Fruit fly (Drosophila melanogaster): ENCODE measurements around the gene Vps33B.

Gene Vps33B

DNA sequence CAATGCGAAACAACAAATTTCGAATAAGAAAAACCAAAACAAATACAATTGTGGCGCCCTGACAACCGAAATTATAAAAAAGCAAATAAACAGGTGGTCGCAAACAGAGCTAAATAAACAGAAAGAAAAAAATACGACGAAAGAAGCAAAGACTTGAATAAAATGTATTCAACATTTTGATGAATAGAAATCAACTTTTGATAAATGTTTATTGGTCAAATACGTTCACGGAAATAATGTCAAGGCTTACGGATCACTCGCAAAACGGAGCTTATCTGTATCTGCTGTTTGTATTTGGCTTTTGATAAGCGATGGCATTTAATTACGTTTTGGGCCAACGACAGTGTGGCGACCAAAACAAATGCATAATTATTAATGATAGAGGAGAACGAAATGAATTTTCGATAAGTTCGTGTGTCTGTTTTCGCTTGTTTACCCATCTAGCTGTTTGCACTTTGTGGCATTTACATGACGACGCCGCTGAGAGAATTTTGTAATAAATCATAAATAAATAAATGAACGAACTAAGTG is 20.1 kb upstream of the Vps33B start (continued):
- TF ChIP-seq Ravus (GFP tag; IDR thresholded peaks at IDR 0.05) (no peak), CG10431 (GFP tag; optimal IDR thresholded peaks at IDR 0.05) (peak; percentile 28), gro (GFP tag; optimal IDR thresholded peaks at IDR 0.05) (no peak), CG7556 (GFP tag; optimal IDR thresholded peaks at IDR 0.05) (peak; percentile 73), dimm (GFP tag; IDR thresholded peaks at IDR 0.05) (no peak), amos (GFP tag; IDR thresholded peaks at IDR 0.05; ENCODE audit: partially characterized antibody) (no peak), dati (GFP tag; IDR thresholded peaks at IDR 0.05) (no peak), NFAT (GFP tag; IDR thresholded peaks at IDR 0.05) (no peak), CG17359 (tag; optimal IDR thresholded peaks at IDR 0.05) (peak; percentile 0), crol (GFP tag; IDR thresholded peaks at IDR 0.05) (no peak), dpn (GFP tag; optimal IDR thresholded peaks at IDR 0.05) (no peak), CG6272 (GFP tag; IDR thresholded peaks at IDR 0.05) (no peak), Dad (GFP tag; optimal IDR thresholded peaks at IDR 0.05) (no peak), wek (GFP tag; optimal IDR thresholded peaks at IDR 0.05) (peak; percentile 39), psq (GFP tag; optimal IDR thresholded peaks at IDR 0.05) (no peak), sens-2 (GFP tag; IDR thresholded peaks at IDR 0.05) (0 out of 2 replicates have a peak, but pooled peaks have one; percentile 21), Side (GFP tag; optimal IDR thresholded peaks at IDR 0.05) (no peak), CG12744 (GFP tag; optimal IDR thresholded peaks at IDR 0.05) (peak; percentile 51), Fer2 (tag; optimal IDR thresholded peaks at IDR 0.05) (no peak), lmd (GFP tag; IDR thresholded peaks at IDR 0.05) (no peak), CG1832 (GFP tag; optimal IDR thresholded peaks at IDR 0.05) (no peak), CG18619 (GFP tag; optimal IDR thresholded peaks at IDR 0.05) (peak; percentile 63), Taf1 (GFP tag; IDR thresholded peaks at IDR 0.05) (no peak), Atf6 (GFP tag; IDR thresholded peaks at IDR 0.05) (peak; percentile 28; the same call in 1 of the 2 replicates), CG14050 (GFP tag; IDR thresholded peaks at IDR 0.05) (no peak), CG17385 (GFP tag; optimal IDR thresholded peaks at IDR 0.05) (peak; percentile 60), CG9932 (GFP tag; IDR thresholded peaks at IDR 0.05) (no peak), eve (GFP tag; optimal IDR thresholded peaks at IDR 0.05) (no peak), Scr (GFP tag; IDR thresholded peaks at IDR 0.05; ENCODE audit: partially characterized antibody) (no peak), bsh (GFP tag; optimal IDR thresholded peaks at IDR 0.05) (peak in 1 of 2 experiments; percentile 11), CG43689 (GFP tag; IDR thresholded peaks at IDR 0.05) (no peak), CG9797 (GFP tag; optimal IDR thresholded peaks at IDR 0.05) (no peak), CG34376 (GFP tag; optimal IDR thresholded peaks at IDR 0.05) (peak; percentile 18), Ptx1 (GFP tag; IDR thresholded peaks at IDR 0.05) (no peak), gcm2 (GFP tag; optimal IDR thresholded peaks at IDR 0.05) (no peak), Hr51 (GFP tag; optimal IDR thresholded peaks at IDR 0.05) (peak in 1 of 2 experiments; percentile 51), tgo (GFP tag; IDR thresholded peaks at IDR 0.05) (no peak), hth (optimal IDR thresholded peaks at IDR 0.05) (no peak), pan (optimal IDR thresholded peaks at IDR 0.05) (no peak), pan (GFP tag; optimal IDR thresholded peaks at IDR 0.05 in 1 of 2, IDR thresholded peaks at IDR 0.05 in 1 of 2) (no peak), CG4282 (GFP tag; optimal IDR thresholded peaks at IDR 0.05) (no peak), bigmax (GFP tag; optimal IDR thresholded peaks at IDR 0.05) (no peak), grau (tag; optimal IDR thresholded peaks at IDR 0.05) (peak; percentile 43), D19A (tag; optimal IDR thresholded peaks at IDR 0.05) (peak; percentile 47), sug (tag; optimal IDR thresholded peaks at IDR 0.05) (peak; percentile 67), CG17912 (GFP tag; optimal IDR thresholded peaks at IDR 0.05) (peak; percentile 53), zf30C (GFP tag; optimal IDR thresholded peaks at IDR 0.05) (no peak), ase (GFP tag; IDR thresholded peaks at IDR 0.05) (no peak), Awh (GFP tag; IDR thresholded peaks at IDR 0.05) (peak; percentile 60; the same call in 1 of the 2 replicates), CG3281 (GFP tag; optimal IDR thresholded peaks at IDR 0.05) (peak; percentile 75), trh (GFP tag; optimal IDR thresholded peaks at IDR 0.05) (no peak), tio (GFP tag; optimal IDR thresholded peaks at IDR 0.05) (no peak)
